Worm (Caenorhabditis elegans): ENCODE measurements around the gene T26G10.4.
"Not testable (repeated sequence)": the region's sequence is repeated elsewhere in the genome, so short reads cannot be mapped to it uniquely, and the experiment has no call there.

The T26G10.4 gene

DNA sequence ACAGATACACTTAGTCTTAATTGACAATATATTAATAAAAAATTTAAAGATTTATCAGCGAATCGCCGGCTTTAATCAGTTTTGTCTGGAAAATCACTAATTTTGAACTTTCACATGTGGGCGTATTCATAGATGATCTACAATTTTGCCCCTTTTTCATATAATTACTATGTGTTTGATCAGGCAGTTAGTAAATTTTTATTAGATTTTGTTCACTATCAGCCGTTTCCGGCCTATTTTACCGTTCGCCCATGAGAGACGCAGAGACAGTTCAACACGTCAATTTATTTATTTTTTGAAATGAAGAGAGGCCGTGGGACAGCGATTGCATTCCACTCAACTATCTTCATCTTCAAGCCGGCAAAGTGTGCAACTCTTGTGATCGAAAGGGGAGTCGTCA is at the start of gene T26G10.4:
TSS of gene T26G10.4 (plus strand) at position 301 of the 400 bp plus-strand sequence.
- TF ChIP-seq unc-62 (GFP tag; optimal IDR thresholded peaks at IDR 0.05): not testable (repeated sequence)

- TF ChIP-seq unc-62 (GFP tag; optimal IDR thresholded peaks at IDR 0.05): no peak
These were observed 46.6 kb upstream of the T26G10.4 start for ce11 chrIII:9373779-9374178.

DNA sequence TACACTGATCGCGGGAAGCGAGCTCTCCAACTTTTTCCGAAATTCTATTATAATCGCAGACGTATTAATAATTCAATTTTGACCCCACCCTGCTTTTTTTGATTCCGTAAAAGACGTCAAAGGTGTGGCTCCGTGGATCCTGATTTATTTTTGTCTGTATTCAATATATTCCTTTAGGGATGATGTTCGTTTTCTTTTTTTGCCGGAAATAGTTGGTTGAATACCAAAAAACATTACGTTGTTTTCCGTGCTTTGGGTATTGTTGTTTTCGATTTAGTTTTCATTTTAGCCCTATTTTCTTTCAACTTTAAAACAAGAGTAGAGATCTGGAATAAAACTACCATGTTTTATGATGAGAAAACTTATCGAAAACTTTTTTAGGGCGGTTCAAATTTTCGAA is 43.6 kb upstream of the T26G10.4 start:
- no peak for TF ChIP-seq unc-62 (GFP tag; optimal IDR thresholded peaks at IDR 0.05)

DNA sequence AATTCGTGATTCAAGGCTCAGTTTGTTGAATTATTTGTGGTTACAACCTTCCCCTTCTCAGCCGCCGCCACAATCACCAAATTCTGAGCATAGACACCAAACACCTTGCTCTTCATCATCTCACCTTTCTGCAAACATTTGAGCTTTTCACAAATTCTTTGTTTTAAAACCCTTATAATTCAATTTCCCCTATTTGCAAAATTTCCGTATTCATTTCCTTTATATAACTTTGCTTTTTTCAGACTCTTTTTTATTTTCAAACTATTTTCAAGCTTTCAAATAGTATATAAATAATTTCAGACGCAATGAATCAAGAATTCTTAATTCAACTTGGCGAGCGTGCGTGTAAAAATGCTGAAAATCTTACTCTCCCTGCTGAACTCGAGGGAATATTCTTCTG is 36.8 kb upstream of the T26G10.4 start, which contains the start of gene tkr-1:
TSS of gene tkr-1 (plus strand) at position 301 of the 400 bp plus-strand sequence.
- TF ChIP-seq unc-62 (GFP tag; optimal IDR thresholded peaks at IDR 0.05): no peak

ce11 chrIII:9385543-9385942 is 34.8 kb upstream of the T26G10.4 start, which contains the start of gene C38C10.3:
Gene C38C10.3, minus strand, starts transcription at chrIII:9385643.
- no peak for TF ChIP-seq unc-62 (GFP tag; optimal IDR thresholded peaks at IDR 0.05)

DNA sequence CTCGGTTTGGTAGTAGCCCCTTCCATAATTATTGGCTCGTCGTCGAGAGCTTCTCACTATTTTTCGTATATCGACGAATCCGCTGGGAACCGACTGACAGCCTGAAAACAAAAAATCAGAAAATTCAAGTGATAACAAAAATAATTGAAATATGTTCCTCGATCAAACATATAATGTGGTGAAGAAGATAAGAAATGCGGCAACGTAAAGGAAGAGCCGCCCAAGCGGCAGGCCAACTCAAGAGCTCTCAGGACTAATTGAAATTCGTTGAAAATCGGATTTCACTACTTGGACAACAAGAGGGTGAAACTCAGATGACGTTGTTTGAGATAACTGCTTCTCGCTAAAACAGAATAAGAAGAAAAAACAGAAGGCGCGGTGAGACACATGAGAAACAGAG is 30.3 kb upstream of the T26G10.4 start, which contains the start of gene slc-17.2:
TSS of gene slc-17.2 (minus strand) at position 101 of the 400 bp plus-strand sequence.
- TF ChIP-seq unc-62 (GFP tag; optimal IDR thresholded peaks at IDR 0.05): no peak

- TF ChIP-seq unc-62 (GFP tag; optimal IDR thresholded peaks at IDR 0.05): no peak
These were observed 29.4 kb upstream of the T26G10.4 start for ce11 chrIII:9390924-9391323.

DNA sequence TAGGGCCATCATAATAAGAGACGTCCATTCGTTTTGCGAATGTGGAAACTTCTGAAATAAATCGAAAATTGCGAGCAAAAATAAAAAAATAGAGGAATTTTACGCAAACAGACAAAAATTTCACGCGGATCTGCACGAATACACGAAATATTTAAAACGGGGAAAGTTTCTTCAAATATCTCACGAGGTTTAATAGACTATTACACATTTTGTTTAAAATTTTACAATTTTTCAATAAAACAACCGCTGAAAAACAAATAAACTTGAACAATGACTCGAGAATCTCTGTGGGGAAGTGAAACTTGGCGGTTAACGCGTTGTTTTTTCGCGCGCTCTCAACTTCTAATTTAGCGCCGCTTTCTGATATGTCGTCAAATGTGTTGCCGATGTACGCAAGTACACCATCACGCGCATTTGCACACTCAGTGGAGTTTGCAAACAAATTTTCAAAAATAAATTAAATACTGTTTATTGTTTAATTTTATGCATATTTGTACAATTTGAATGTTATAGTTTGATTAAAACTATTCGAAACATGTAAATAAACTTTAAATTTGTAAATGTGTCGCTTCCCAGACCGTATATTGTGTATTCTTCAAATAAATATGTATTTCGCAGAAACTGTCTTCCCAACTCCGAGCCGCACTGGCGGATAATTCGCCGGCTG is 27.1 kb upstream of the T26G10.4 start, which contains the start of the genes gpr-2 and rgr-1:
TSS of gene gpr-2 (minus strand) at position 51 of the 667 bp plus-strand sequence.
TSS of gene rgr-1 (plus strand) at position 617 of the 667 bp plus-strand sequence.
- TF ChIP-seq unc-62 (GFP tag; optimal IDR thresholded peaks at IDR 0.05): no peak

ce11 chrIII:9401036-9401435 is 19.3 kb upstream of the T26G10.4 start, which contains the start of gene nlp-48:
Gene nlp-48, minus strand, starts transcription at chrIII:9401136.
- TF ChIP-seq unc-62 (GFP tag; optimal IDR thresholded peaks at IDR 0.05): no peak

- TF ChIP-seq unc-62 (GFP tag; optimal IDR thresholded peaks at IDR 0.05): no peak
These were observed 13.7 kb upstream of the T26G10.4 start, which contains the start of gene T26G10.1 for ce11 chrIII:9406600-9406999. Gene T26G10.1, minus strand, starts transcription at chrIII:9406641.

DNA sequence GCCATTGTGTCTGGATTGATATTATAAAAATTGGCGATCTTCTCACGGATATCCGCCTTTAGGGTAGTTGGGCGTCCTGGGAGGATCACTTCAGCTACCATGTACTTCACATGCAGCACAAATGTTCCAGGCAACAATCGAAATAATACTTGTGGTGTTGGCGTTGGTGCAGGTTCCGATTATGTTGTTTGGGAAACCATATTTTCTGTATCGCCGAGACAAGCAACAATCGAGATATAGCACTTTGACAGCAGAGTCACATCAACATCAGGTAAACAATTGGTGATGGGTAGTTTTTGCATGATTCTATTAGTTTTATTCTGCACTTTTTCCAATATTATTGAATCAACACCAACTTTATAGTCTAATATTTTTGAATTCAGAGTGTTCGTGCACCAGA is 7.0 kb upstream of the T26G10.4 start, which contains the start of gene T26G10.3:
TSS of gene T26G10.3 (minus strand) at position 101 of the 400 bp plus-strand sequence.
- no peak for TF ChIP-seq unc-62 (GFP tag; optimal IDR thresholded peaks at IDR 0.05)

DNA sequence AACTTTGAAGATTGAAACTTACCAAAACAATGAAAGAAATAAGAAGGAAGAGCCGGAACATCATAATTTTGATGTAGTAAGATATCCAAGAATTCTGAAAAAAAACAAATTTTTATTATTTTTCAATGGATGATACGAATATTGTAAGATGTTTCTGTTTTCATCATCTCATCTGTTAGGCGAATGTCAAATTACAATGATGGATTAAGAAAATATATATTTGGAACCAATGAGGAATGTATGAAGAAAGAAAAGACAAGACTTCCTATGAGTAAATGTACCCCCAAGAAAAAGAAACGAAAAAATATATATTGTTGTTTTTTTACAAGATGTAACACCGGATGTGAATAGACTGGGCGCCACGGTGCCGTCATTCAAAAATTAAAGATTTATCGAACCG is 6.0 kb downstream of the T26G10.4 start, which contains the start of gene T26G10.5:
TSS of gene T26G10.5 (minus strand) at position 101 of the 400 bp plus-strand sequence.
- no peak for TF ChIP-seq unc-62 (GFP tag; optimal IDR thresholded peaks at IDR 0.05)

DNA sequence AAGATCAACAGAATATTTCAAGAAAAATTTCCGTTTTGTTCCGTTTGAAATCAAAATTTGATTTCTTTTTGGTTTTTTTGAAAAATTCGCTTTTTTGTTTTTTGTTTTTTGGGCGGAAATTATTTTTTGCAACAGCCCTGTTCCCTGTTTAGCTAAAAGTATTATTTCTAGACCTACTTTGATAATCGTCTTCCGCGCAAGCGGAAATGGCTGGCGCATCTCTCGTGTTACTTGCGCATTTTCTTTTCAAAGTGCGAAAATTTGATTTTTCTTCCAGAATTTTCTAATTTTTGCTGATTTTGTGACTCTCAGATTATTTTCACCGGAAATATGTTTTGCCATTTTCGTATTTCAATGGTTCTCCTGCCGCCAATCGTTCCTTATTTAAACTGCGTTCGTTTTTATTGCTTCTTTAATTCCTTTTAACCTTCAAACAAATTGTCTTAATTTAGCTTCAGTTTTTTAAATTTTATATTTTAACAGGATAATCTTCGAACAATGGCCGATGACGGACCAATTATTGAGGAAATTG is 13.3 kb downstream of the T26G10.4 start, which contains the start of gene cpar-1:
TSS of gene cpar-1 (plus strand) at position 482 of the 532 bp plus-strand sequence.
- TF ChIP-seq unc-62 (GFP tag; optimal IDR thresholded peaks at IDR 0.05): no peak

- no peak for TF ChIP-seq unc-62 (GFP tag; optimal IDR thresholded peaks at IDR 0.05)
These were observed 14.7 kb downstream of the T26G10.4 start for ce11 chrIII:9434999-9435398.

DNA sequence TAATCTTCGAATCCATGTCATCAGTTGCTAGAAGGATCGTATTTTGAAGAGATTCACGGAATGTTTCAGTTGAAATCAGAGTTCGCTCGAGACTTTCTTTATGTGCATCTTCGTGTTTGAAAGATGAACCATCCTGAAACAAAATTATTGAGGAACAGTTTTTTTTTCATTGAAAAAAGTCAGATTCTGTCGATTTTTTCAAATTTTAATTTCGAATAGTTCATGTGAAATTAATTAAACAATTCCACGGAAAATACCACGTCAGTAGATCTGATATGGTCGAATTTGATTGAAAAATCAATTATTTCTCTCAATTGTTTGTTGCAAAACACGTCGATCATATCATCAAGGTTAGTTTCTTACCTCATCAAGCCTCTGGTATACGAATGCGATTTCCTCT is 19.1 kb downstream of the T26G10.4 start, which contains the start of gene F54C8.1:
TSS of gene F54C8.1 (plus strand) at position 301 of the 400 bp plus-strand sequence.
- TF ChIP-seq unc-62 (GFP tag; optimal IDR thresholded peaks at IDR 0.05): no peak

ce11 chrIII:9441133-9441532 is 20.8 kb downstream of the T26G10.4 start, which contains the start of gene emb-30:
Gene emb-30, minus strand, starts transcription at chrIII:9441460.
- no peak for TF ChIP-seq unc-62 (GFP tag; optimal IDR thresholded peaks at IDR 0.05)

All from whole organism, dauer.